Worm (Caenorhabditis elegans) whole organism, late embryonic: ENCODE measurements around the gene K09C4.4.

Experiments used
- C38D4.7 ChIP-seq: fragments of 200-800 bp; sonication (Bioruptor generic); optimal IDR thresholded peaks from 2 replicates; lab custom pipeline; 2018; ENCODE audit warnings: mild to moderate bottlenecking, missing genetic modification characterization, moderate library complexity, missing compliant biosample characterization
- ama-1 ChIP-seq: fragments of 150-350 bp; optimal IDR thresholded peaks from 2 replicates; lab custom pipeline; 2014
- che-1 ChIP-seq: sonication (generic microtip); optimal IDR thresholded peaks from 2 replicates; lab custom pipeline; 2016; ENCODE audit warnings: mild to moderate bottlenecking, missing genetic modification characterization, missing compliant biosample characterization
- hlh-15 ChIP-seq: sonication (generic microtip); optimal IDR thresholded peaks from 2 replicates; lab custom pipeline; 2016; ENCODE audit warnings: missing genetic modification characterization, missing compliant biosample characterization
- nfya-1 ChIP-seq: sonication (generic microtip); optimal IDR thresholded peaks from 2 replicates; lab custom pipeline; 2017; ENCODE audit warnings: missing genetic modification characterization, mild to moderate bottlenecking, missing compliant biosample characterization, antibody characterized with exemption, moderate library complexity
- pha-4 ChIP-seq: fragments of 150-350 bp; optimal IDR thresholded peaks from 2 replicates; lab custom pipeline; 2018; ENCODE audit warnings: missing biosample characterization, missing genetic modification reagents, missing genetic modification characterization
- sox-2 ChIP-seq: fragments of 200-800 bp; sonication (Bioruptor generic); IDR thresholded peaks from 2 replicates; pipeline ENCODE4 v1.3.6; 2022; ENCODE audit warnings: missing genetic modification reagents, missing genetic modification characterization, missing compliant biosample characterization
- tbx-2 ChIP-seq: sonication (generic microtip); optimal IDR thresholded peaks from 2 replicates; lab custom pipeline; 2016; ENCODE audit warnings: missing genetic modification characterization, missing compliant biosample characterization
- ttx-3 ChIP-seq: sonication (generic microtip); optimal IDR thresholded peaks from 2 replicates; lab custom pipeline; 2016; ENCODE audit warnings: missing genetic modification reagents, missing genetic modification characterization, missing compliant biosample characterization
- ztf-16 ChIP-seq: sonication (generic microtip); optimal IDR thresholded peaks from 2 replicates; lab custom pipeline; 2017; ENCODE audit warnings: missing genetic modification characterization, missing compliant biosample characterization

DNA sequence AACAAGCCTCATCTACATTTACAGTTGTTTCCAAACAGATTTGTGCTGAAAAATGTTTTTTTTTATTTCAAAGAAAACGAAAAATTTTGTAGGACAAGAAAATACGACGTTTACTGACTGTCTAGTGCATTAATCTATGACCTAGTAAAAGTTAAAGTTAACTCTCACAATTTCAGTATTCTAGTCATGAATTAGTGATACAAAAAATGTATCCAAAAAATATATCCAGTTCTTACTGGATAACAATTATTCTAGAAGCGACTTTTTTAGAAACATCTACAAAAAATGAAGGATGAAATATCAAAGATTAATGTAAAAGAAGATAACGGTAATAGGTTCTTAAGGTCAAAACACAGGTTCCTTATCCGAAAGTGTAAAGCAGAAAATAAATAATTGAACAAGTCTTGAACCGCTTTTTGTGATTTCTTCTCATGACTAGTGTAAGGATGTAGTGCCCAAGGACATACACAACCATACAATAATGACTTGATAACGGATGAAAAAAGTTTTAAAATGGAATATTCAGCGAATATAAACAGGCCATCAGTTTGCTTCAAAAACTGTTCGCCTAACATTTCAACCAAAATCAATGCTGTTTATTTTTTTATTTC, 38.7 kb upstream of the K09C4.4 start, which contains the start of gene pqn-37:
- TF ChIP-seq che-1 (no peak), nfya-1 (tag; lab: Kevin White, UChicago) (no peak), sox-2 (GFP tag; lab: Robert Waterston, UW) (no peak), C38D4.7 (GFP tag; lab: Kevin White, UChicago) (no peak), pha-4 (tag; lab: Kevin White, UChicago) (no peak), tbx-2 (no peak), hlh-15 (tag; lab: Kevin White, UChicago) (no peak), ttx-3 (no peak), ztf-16 (tag; lab: Kevin White, UChicago) (no peak), ama-1 (no peak)
